Fruit fly (Drosophila melanogaster) whole organism, embryonic: ENCODE results near the gene CG14221.
A peak's percentile ranks its signal among the peaks of the same experiment; 100 is the strongest.

Source experiments
- ATbp ChIP-seq: fragments of 200-800 bp; sonication (Bioruptor generic); optimal IDR thresholded peaks from 2 replicates; lab custom pipeline; 2017; ENCODE audit warnings: missing biosample characterization, mild to moderate bottlenecking, missing genetic modification characterization, missing genetic modification reagents
- Ada2b ChIP-seq: fragments of 200-800 bp; sonication (Bioruptor generic); IDR thresholded peaks from 2 replicates; pipeline ENCODE4 v1.3.6; 2022; ENCODE audit warnings: missing biosample characterization, missing genetic modification characterization
- Aef1 ChIP-seq: fragments of 200-800 bp; sonication (Bioruptor generic); IDR thresholded peaks from 3 replicates; pipeline ENCODE4 v1.3.6; 2022; ENCODE audit warnings: missing biosample characterization, missing genetic modification characterization
- Atf-2 ChIP-seq: fragments of 200-800 bp; sonication (Bioruptor generic); optimal IDR thresholded peaks from 2 replicates; lab custom pipeline; 2016; ENCODE audit warnings: missing biosample characterization, missing genetic modification characterization
- B-H1 ChIP-seq: fragments of 200-800 bp; sonication (Bioruptor generic); IDR thresholded peaks from 3 replicates; pipeline ENCODE4 v1.3.6; 2022; ENCODE audit warnings: missing biosample characterization, missing genetic modification characterization
- Bteb2 ChIP-seq: fragments of 200-800 bp; sonication (Bioruptor generic); optimal IDR thresholded peaks from 2 replicates; lab custom pipeline; 2016; ENCODE audit warnings: missing biosample characterization, missing genetic modification characterization
- CG12104 ChIP-seq: fragments of 200-800 bp; sonication (Bioruptor generic); optimal IDR thresholded peaks from 3 replicates; lab custom pipeline; 2016; ENCODE audit warnings: missing biosample characterization, missing genetic modification characterization
- CG12744 ChIP-seq: fragments of 200-800 bp; sonication (Bioruptor generic); optimal IDR thresholded peaks from 2 replicates; lab custom pipeline; 2016; ENCODE audit warnings: missing biosample characterization, missing genetic modification characterization
- CG13424 ChIP-seq: fragments of 200-800 bp; sonication (Bioruptor generic); optimal IDR thresholded peaks from 2 replicates; lab custom pipeline; 2019; ENCODE audit warnings: missing biosample characterization, mild to moderate bottlenecking, missing genetic modification characterization, moderate library complexity
- CG17612 ChIP-seq: fragments of 200-800 bp; sonication (Bioruptor generic); IDR thresholded peaks from 2 replicates; pipeline ENCODE4 v1.3.6; 2022; ENCODE audit warnings: missing biosample characterization, missing genetic modification characterization
- CG2120 ChIP-seq: fragments of 200-800 bp; sonication (Bioruptor generic); optimal IDR thresholded peaks from 3 replicates; lab custom pipeline; 2016; ENCODE audit warnings: missing biosample characterization, missing genetic modification characterization
- CG2875 ChIP-seq: fragments of 200-800 bp; sonication (Bioruptor generic); optimal IDR thresholded peaks from 2 replicates; lab custom pipeline; 2017; ENCODE audit warnings: missing biosample characterization, mild to moderate bottlenecking, missing genetic modification characterization, missing genetic modification reagents
- CG32532 ChIP-seq: fragments of 200-800 bp; sonication (Bioruptor generic); IDR thresholded peaks from 2 replicates; pipeline ENCODE4 v1.3.6; 2022; ENCODE audit warnings: missing biosample characterization, missing genetic modification characterization
- CG34376 ChIP-seq: fragments of 200-800 bp; sonication (Bioruptor generic); optimal IDR thresholded peaks from 2 replicates; lab custom pipeline; 2018; ENCODE audit warnings: missing biosample characterization, mild to moderate bottlenecking, missing genetic modification characterization
- CG4282 ChIP-seq: fragments of 200-800 bp; sonication (Bioruptor generic); optimal IDR thresholded peaks from 2 replicates; lab custom pipeline; 2016; ENCODE audit warnings: missing biosample characterization, missing genetic modification characterization
- CG6272 ChIP-seq: fragments of 200-800 bp; sonication (Bioruptor generic); IDR thresholded peaks from 2 replicates; pipeline ENCODE4 v1.3.6; 2022; ENCODE audit warnings: missing biosample characterization, missing genetic modification characterization
- CG6791 ChIP-seq: fragments of 200-800 bp; sonication (Bioruptor generic); IDR thresholded peaks from 3 replicates; pipeline ENCODE4 v1.3.6; 2022; ENCODE audit warnings: missing biosample characterization, missing genetic modification characterization; ENCODE audit not compliant: partially characterized antibody
- CG7556 ChIP-seq: fragments of 200-800 bp; sonication (Bioruptor generic); optimal IDR thresholded peaks from 2 replicates; lab custom pipeline; 2017; ENCODE audit warnings: missing biosample characterization, mild to moderate bottlenecking, missing genetic modification characterization
- CG7963 ChIP-seq: fragments of 200-800 bp; sonication (Bioruptor generic); IDR thresholded peaks from 3 replicates; pipeline ENCODE4 v1.3.6; 2022; ENCODE audit warnings: missing biosample characterization, missing genetic modification characterization; ENCODE audit not compliant: partially characterized antibody
- CG8089 ChIP-seq: fragments of 200-800 bp; sonication (Bioruptor generic); optimal IDR thresholded peaks from 3 replicates; lab custom pipeline; 2016; ENCODE audit warnings: missing biosample characterization, missing genetic modification characterization
- CG8944 ChIP-seq: fragments of 200-800 bp; sonication (Bioruptor generic); optimal IDR thresholded peaks from 3 replicates; lab custom pipeline; 2016; ENCODE audit warnings: missing biosample characterization, missing genetic modification characterization
- Dbx ChIP-seq: fragments of 200-800 bp; sonication (Bioruptor generic); IDR thresholded peaks from 3 replicates; pipeline ENCODE4 v1.3.6; 2022; ENCODE audit warnings: missing biosample characterization, missing genetic modification characterization
- Dek ChIP-seq: fragments of 200-800 bp; sonication (Bioruptor generic); optimal IDR thresholded peaks from 3 replicates; lab custom pipeline; 2019; ENCODE audit warnings: missing biosample characterization, mild to moderate bottlenecking, missing genetic modification characterization, moderate library complexity
- Doc2 ChIP-seq: fragments of 200-800 bp; sonication (Bioruptor generic); IDR thresholded peaks from 2 replicates; pipeline ENCODE4 v1.3.6; 2022; ENCODE audit warnings: missing biosample characterization, missing genetic modification characterization
- Gsc ChIP-seq: fragments of 200-800 bp; sonication (Bioruptor generic); IDR thresholded peaks from 2 replicates; pipeline ENCODE4 v1.3.6; 2022; ENCODE audit warnings: missing biosample characterization, missing genetic modification characterization
- Jarid2 ChIP-seq: fragments of 200-800 bp; sonication (Bioruptor generic); optimal IDR thresholded peaks from 3 replicates; lab custom pipeline; 2017; ENCODE audit warnings: mild to moderate bottlenecking, missing biosample characterization, missing genetic modification reagents, missing genetic modification characterization
- Lim3 ChIP-seq: fragments of 200-800 bp; sonication (Bioruptor generic); IDR thresholded peaks from 2 replicates; pipeline ENCODE4 v1.3.6; 2022; ENCODE audit warnings: missing biosample characterization, missing genetic modification characterization
- Pdp1 ChIP-seq, 2 experiments: fragments of 200-800 bp; sonication (Bioruptor generic); optimal IDR thresholded peaks; 3 replicates each; lab custom pipeline; 2016; ENCODE audit warnings: missing biosample characterization in 2 of 2, missing genetic modification characterization in 2 of 2, mild to moderate bottlenecking in 1 of 2, moderate library complexity in 1 of 2
- Ptx1 ChIP-seq: fragments of 200-800 bp; sonication (Bioruptor generic); IDR thresholded peaks from 2 replicates; pipeline ENCODE4 v1.3.6; 2022; ENCODE audit warnings: missing biosample characterization, missing genetic modification characterization
- TFAM ChIP-seq: fragments of 200-800 bp; sonication (Bioruptor generic); optimal IDR thresholded peaks from 2 replicates; lab custom pipeline; 2017; ENCODE audit warnings: missing biosample characterization, missing genetic modification characterization, inconsistent platforms
- Xrp1 ChIP-seq: fragments of 200-800 bp; sonication (Bioruptor generic); IDR thresholded peaks from 2 replicates; pipeline ENCODE4 v1.3.6; 2022; ENCODE audit warnings: missing biosample characterization, missing genetic modification characterization
- al ChIP-seq: fragments of 200-800 bp; sonication (Bioruptor generic); IDR thresholded peaks from 2 replicates; pipeline ENCODE4 v1.3.6; 2022; ENCODE audit warnings: missing biosample characterization, missing genetic modification characterization
- bcd ChIP-seq: fragments of 200-800 bp; sonication (Bioruptor generic); optimal IDR thresholded peaks from 2 replicates; lab custom pipeline; 2017; ENCODE audit warnings: missing biosample characterization, mild to moderate bottlenecking, missing genetic modification characterization
- cg ChIP-seq: fragments of 200-800 bp; sonication (Bioruptor generic); optimal IDR thresholded peaks from 3 replicates; lab custom pipeline; 2019; ENCODE audit warnings: missing biosample characterization, mild to moderate bottlenecking, missing genetic modification characterization, moderate library complexity
- croc ChIP-seq: fragments of 200-800 bp; sonication (Bioruptor generic); conservative IDR thresholded peaks from 3 replicates; pipeline ENCODE4 v1.3.6; 2022; ENCODE audit warnings: missing biosample characterization, missing genetic modification characterization
- dpn ChIP-seq, 2 experiments: fragments of 200-800 bp; sonication (Bioruptor generic); optimal IDR thresholded peaks; 3 replicates each; lab custom pipeline; 2016; ENCODE audit warnings: missing biosample characterization in 2 of 2, missing genetic modification characterization in 2 of 2
- dysf ChIP-seq: fragments of 200-800 bp; sonication (Bioruptor generic); IDR thresholded peaks from 3 replicates; pipeline ENCODE4 v1.3.6; 2022; ENCODE audit warnings: missing biosample characterization, missing genetic modification characterization
- eve ChIP-seq, 2 experiments: fragments of >200 bp; optimal IDR thresholded peaks; 2 replicates each; lab custom pipeline; 2017; ENCODE audit warnings: missing biosample characterization in 2 of 2, missing genetic modification characterization in 2 of 2
- grn ChIP-seq: fragments of 200-800 bp; sonication (Bioruptor generic); optimal IDR thresholded peaks from 3 replicates; lab custom pipeline; 2017; ENCODE audit warnings: missing biosample characterization, missing genetic modification characterization
- gsb ChIP-seq: fragments of 200-800 bp; sonication (Bioruptor generic); IDR thresholded peaks from 2 replicates; pipeline ENCODE4 v1.3.6; 2022; ENCODE audit warnings: missing biosample characterization, missing genetic modification characterization
- gsb-n ChIP-seq: fragments of 200-800 bp; sonication (Bioruptor generic); optimal IDR thresholded peaks from 3 replicates; lab custom pipeline; 2018; ENCODE audit warnings: missing biosample characterization, mild to moderate bottlenecking, missing genetic modification characterization
- h ChIP-seq: fragments of >200 bp; optimal IDR thresholded peaks from 2 replicates; lab custom pipeline; 2017
- lab ChIP-seq: fragments of 200-800 bp; sonication (Bioruptor generic); optimal IDR thresholded peaks from 3 replicates; lab custom pipeline; 2017; ENCODE audit warnings: missing biosample characterization, missing genetic modification characterization, mild to moderate bottlenecking, moderate library complexity, missing genetic modification reagents
- mirr ChIP-seq: fragments of 200-800 bp; sonication (Bioruptor generic); optimal IDR thresholded peaks from 3 replicates; lab custom pipeline; 2018; ENCODE audit warnings: missing biosample characterization, mild to moderate bottlenecking, missing genetic modification characterization
- pfk ChIP-seq: fragments of 200-800 bp; sonication (Bioruptor generic); optimal IDR thresholded peaks from 2 replicates; lab custom pipeline; 2018; ENCODE audit warnings: missing biosample characterization, mild to moderate bottlenecking, missing genetic modification characterization, moderate library complexity
- pros ChIP-seq: fragments of 200-800 bp; sonication (Bioruptor generic); optimal IDR thresholded peaks from 3 replicates; lab custom pipeline; 2019; ENCODE audit warnings: missing biosample characterization, mild to moderate bottlenecking, missing genetic modification characterization, moderate library complexity
- sens-2 ChIP-seq: fragments of 200-800 bp; sonication (Bioruptor generic); IDR thresholded peaks from 2 replicates; pipeline ENCODE4 v1.3.6; 2022; ENCODE audit warnings: missing biosample characterization, missing genetic modification characterization
- sima ChIP-seq: fragments of 200-800 bp; sonication (Bioruptor generic); optimal IDR thresholded peaks from 2 replicates; lab custom pipeline; 2016; ENCODE audit warnings: missing biosample characterization, missing genetic modification characterization
- trem ChIP-seq: fragments of 200-800 bp; optimal IDR thresholded peaks from 3 replicates; lab custom pipeline; 2019; ENCODE audit warnings: missing biosample characterization, mild to moderate bottlenecking, missing genetic modification characterization, moderate library complexity
- tx ChIP-seq: fragments of 200-800 bp; sonication (Bioruptor generic); optimal IDR thresholded peaks from 2 replicates; lab custom pipeline; 2016; ENCODE audit warnings: missing biosample characterization, missing genetic modification characterization
- vvl ChIP-seq: fragments of 200-800 bp; sonication (Bioruptor generic); IDR thresholded peaks from 2 replicates; pipeline ENCODE4 v1.3.6; 2022; ENCODE audit warnings: missing biosample characterization, missing genetic modification characterization
- wor ChIP-seq: fragments of 200-800 bp; sonication (Bioruptor generic); IDR thresholded peaks from 2 replicates; pipeline ENCODE4 v1.3.6; 2022; ENCODE audit warnings: missing biosample characterization, missing genetic modification characterization
- yki ChIP-seq: fragments of >200 bp; optimal IDR thresholded peaks from 3 replicates; lab custom pipeline; 2018

CG14221 gene

DNA sequence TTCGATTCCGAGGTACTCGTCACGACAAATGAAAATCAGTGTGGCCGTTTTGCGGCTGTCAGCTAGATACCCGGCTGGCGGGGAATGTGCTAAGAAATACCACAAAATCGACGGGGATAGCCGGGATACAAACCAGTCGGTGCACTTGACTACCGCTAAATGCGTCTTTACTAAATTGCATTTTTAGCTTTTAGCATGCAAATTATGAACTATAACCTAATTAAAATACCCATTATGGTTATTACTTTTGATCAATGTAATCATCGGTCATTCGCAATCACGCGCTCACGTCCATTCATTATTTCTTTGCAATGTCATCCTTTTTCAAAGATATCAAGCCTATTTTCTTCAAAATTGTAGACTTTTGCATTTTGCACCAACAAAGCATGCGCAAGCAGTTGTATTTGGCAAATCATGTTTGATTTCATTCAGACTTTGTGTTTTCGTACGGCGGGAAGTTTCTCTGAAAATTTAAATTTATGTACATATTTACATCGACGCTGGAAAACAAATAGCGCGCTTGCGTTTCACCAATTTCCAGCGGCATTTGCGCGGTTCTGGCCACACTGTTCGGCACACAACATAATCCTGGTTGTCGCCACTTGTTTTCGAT lies 17.4 kb upstream of the CG14221 start, which contains the start of gene Rcd-1 (continued):
- TF ChIP-seq CG7963 (no peak), croc (GFP tag; lab: Robert Waterston, UW) (no peak), cg (GFP tag; lab: Kevin White, UChicago) (no peak), Ptx1 (GFP tag; lab: Robert Waterston, UW) (no peak), CG12744 (GFP tag; lab: Kevin White, UChicago) (no peak), CG4282 (no peak), eve (GFP tag; optimal IDR thresholded peaks at IDR 0.05; lab: Kevin White, UChicago) (no peak), CG8089 (GFP tag; lab: Kevin White, UChicago) (no peak), grn (GFP tag; lab: Kevin White, UChicago) (no peak), ATbp (GFP tag; lab: Kevin White, UChicago) (no peak), bcd (no peak), h (lab: Kevin White, UChicago) (no peak), CG8944 (GFP tag; lab: Kevin White, UChicago) (no peak), Ada2b (no peak), Pdp1 (GFP tag; optimal IDR thresholded peaks at IDR 0.05; lab: Kevin White, UChicago) (no peak), lab (GFP tag; lab: Kevin White, UChicago) (no peak), gsb (no peak), Doc2 (GFP tag; lab: Robert Waterston, UW) (no peak), Dbx (peak; percentile 7; the same call in 1 of the 3 replicates), Xrp1 (GFP tag; lab: Robert Waterston, UW) (no peak), Lim3 (no peak), B-H1 (GFP tag; lab: Robert Waterston, UW) (no peak), pros (GFP tag; lab: Kevin White, UChicago) (no peak), CG34376 (GFP tag; lab: Kevin White, UChicago) (no peak), mirr (no peak), vvl (peak; percentile 49; the same call in 1 of the 2 replicates), sima (GFP tag; lab: Kevin White, UChicago) (no peak), CG7556 (GFP tag; lab: Kevin White, UChicago) (no peak), CG2120 (no peak), yki (lab: Kevin White, UChicago) (no peak), sens-2 (no peak), CG6272 (no peak), Atf-2 (GFP tag; lab: Kevin White, UChicago) (no peak), trem (tag; lab: Kevin White, UChicago) (no peak), tx (GFP tag; lab: Kevin White, UChicago) (no peak), Jarid2 (no peak), CG13424 (tag; lab: Kevin White, UChicago) (no peak), CG12104 (GFP tag; lab: Kevin White, UChicago) (no peak), CG2875 (no peak), Gsc (GFP tag; lab: Robert Waterston, UW) (no peak), pfk (GFP tag; lab: Kevin White, UChicago) (no peak), Aef1 (GFP tag; lab: Robert Waterston, UW) (no peak), dysf (no peak), CG17612 (GFP tag; lab: Robert Waterston, UW) (no peak), wor (no peak), al (GFP tag; lab: Robert Waterston, UW) (no peak), gsb-n (tag; lab: Kevin White, UChicago) (no peak), Bteb2 (GFP tag; lab: Kevin White, UChicago) (no peak), CG6791 (GFP tag; lab: Robert Waterston, UW) (no peak), TFAM (GFP tag; lab: Kevin White, UChicago) (no peak), dpn (GFP tag; optimal IDR thresholded peaks at IDR 0.05; lab: Kevin White, UChicago) (no peak), CG32532 (GFP tag; lab: Robert Waterston, UW) (no peak), Dek (tag; lab: Kevin White, UChicago) (no peak)
